Worm (Caenorhabditis elegans) whole organism, early embryonic: ENCODE results near the gene ccdc-12.

ENCODE experiments used
- B0310.2 ChIP-seq: sonication (generic microtip); optimal IDR thresholded peaks from 2 replicates; lab custom pipeline; 2016; ENCODE audit warnings: mild to moderate bottlenecking, missing genetic modification characterization, missing compliant biosample characterization
- aly-1 ChIP-seq: sonication (generic microtip); optimal IDR thresholded peaks from 2 replicates; lab custom pipeline; 2016; ENCODE audit warnings: missing genetic modification characterization, missing compliant biosample characterization
- ama-1 ChIP-seq: fragments of 150-350 bp; optimal IDR thresholded peaks from 2 replicates; lab custom pipeline; 2014
- ceh-13 ChIP-seq: fragments of 200-800 bp; sonication (Bioruptor generic); optimal IDR thresholded peaks from 2 replicates; lab custom pipeline; 2018; ENCODE audit warnings: mild to moderate bottlenecking, missing genetic modification characterization, missing compliant biosample characterization
- hmbx-1 ChIP-seq: sonication (generic microtip); optimal IDR thresholded peaks from 2 replicates; lab custom pipeline; 2016; ENCODE audit warnings: mild to moderate bottlenecking, missing genetic modification characterization, missing compliant biosample characterization
- hmg-4 ChIP-seq: fragments of 200-800 bp; sonication (Bioruptor generic); optimal IDR thresholded peaks from 2 replicates; lab custom pipeline; 2018; ENCODE audit warnings: mild to moderate bottlenecking, missing genetic modification characterization, missing compliant biosample characterization
- hnd-1 ChIP-seq: sonication (generic microtip); optimal IDR thresholded peaks from 2 replicates; lab custom pipeline; 2016; ENCODE audit warnings: missing genetic modification characterization, missing compliant biosample characterization
- pes-1 ChIP-seq: fragments of 200-800 bp; sonication (Bioruptor generic); IDR thresholded peaks from 2 replicates; pipeline ENCODE4 v1.3.6; 2022; ENCODE audit warnings: missing genetic modification reagents, missing genetic modification characterization, missing compliant biosample characterization
- scrt-1 ChIP-seq: fragments of 200-800 bp; sonication (Bioruptor generic); IDR thresholded peaks from 2 replicates; pipeline ENCODE4 v1.3.6; 2022; ENCODE audit warnings: missing genetic modification characterization, missing compliant biosample characterization
- tbx-11 ChIP-seq: fragments of 200-800 bp; sonication (Bioruptor generic); IDR thresholded peaks from 2 replicates; pipeline ENCODE4 v1.3.6; 2022; ENCODE audit warnings: missing genetic modification characterization, missing compliant biosample characterization
- tbx-37 ChIP-seq: fragments of 200-800 bp; sonication (Bioruptor generic); conservative IDR thresholded peaks from 2 replicates; pipeline ENCODE4 v1.3.6; 2022; ENCODE audit warnings: missing genetic modification reagents, missing genetic modification characterization, missing compliant biosample characterization
- tra-4 ChIP-seq: sonication (generic microtip); optimal IDR thresholded peaks from 2 replicates; lab custom pipeline; 2017; ENCODE audit warnings: missing genetic modification characterization, missing compliant biosample characterization

DNA sequence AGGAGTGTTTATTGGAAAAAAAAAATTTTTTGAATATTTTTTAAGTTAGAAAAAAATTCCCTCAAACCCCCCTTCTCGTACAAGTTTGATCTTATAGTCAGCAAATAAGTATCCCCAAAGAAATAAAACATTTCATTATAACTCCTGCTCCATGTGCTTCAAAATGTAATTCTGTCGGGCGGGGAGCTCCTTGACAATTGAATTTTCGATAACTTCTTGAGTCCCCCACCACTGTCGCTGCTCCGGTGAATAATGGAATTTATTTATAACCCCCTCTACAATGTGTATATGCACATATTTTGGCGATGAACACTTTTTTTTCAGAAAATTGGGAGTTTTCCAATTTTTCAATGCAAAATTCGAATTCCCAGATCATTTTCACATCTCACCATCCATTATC is 42.8 kb upstream of the ccdc-12 start:
- no peak for TF ChIP-seq aly-1 (tag; lab: Kevin White, UChicago)
- no peak for TF ChIP-seq ama-1
- no peak for TF ChIP-seq tra-4 (tag; lab: Kevin White, UChicago)
- TF ChIP-seq pes-1, result no peak
- TF ChIP-seq B0310.2 (tag; lab: Kevin White, UChicago), result no peak
- no peak for TF ChIP-seq hmbx-1 (tag; lab: Kevin White, UChicago)
- no peak for TF ChIP-seq hnd-1 (tag; lab: Kevin White, UChicago)
- no peak for TF ChIP-seq tbx-11 (GFP tag; lab: Robert Waterston, UW)
- no peak for TF ChIP-seq ceh-13 (GFP tag; lab: Kevin White, UChicago)
- TF ChIP-seq hmg-4 (GFP tag; lab: Kevin White, UChicago), result no peak
- no peak for TF ChIP-seq scrt-1
- TF ChIP-seq tbx-37, result no peak
